Fruit fly (Drosophila melanogaster): Measurements from ENCODE around the gene ect.

The ect gene

DNA sequence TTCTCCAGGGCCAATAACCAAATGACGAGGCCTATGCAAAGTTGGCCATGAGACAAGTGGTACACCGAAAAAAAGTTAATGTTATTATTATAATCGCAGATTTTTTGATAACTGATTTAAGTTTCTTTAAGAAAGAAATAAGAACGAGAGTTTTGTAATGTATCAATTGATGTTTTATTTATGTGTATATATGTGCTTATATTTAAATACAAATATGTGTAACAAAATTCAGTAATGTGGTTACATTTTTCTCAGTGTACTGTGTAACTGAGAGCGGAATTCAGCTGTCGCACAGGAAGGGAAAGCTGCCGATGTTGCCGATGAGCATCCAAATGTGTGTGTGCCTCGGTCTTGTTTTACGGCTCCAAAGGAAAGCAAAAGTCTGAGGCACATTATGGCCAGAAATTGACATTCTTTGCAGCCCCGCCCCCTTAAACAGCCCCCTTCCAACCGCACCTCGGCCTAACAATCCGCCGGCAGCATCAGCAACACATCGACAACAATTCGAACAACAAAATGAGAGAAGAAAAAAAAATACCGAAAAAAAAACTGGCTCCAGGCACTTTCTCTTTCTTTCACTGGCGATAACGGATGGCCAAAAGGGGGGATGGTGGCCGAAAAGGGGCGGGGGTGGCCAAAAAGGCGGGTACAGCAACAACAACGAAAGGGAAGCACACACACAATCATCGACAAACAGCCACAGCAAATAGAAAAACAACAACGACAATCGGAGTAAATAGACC is 4.8 kb upstream of the ect start (continued):
- TF ChIP-seq sqz (GFP tag; optimal IDR thresholded peaks at IDR 0.05): peak; percentile 67
- no peak for TF ChIP-seq Chrac-16 (GFP tag; optimal IDR thresholded peaks at IDR 0.05)
- no peak for TF ChIP-seq jigr1 (GFP tag; IDR thresholded peaks at IDR 0.05)
- TF ChIP-seq CG8388 (GFP tag; optimal IDR thresholded peaks at IDR 0.05): peak; percentile 70
- TF ChIP-seq CG13894 (tag; optimal IDR thresholded peaks at IDR 0.05): no peak
- TF ChIP-seq CG7556 (GFP tag; optimal IDR thresholded peaks at IDR 0.05): peak; percentile 68
- TF ChIP-seq Dad (GFP tag; optimal IDR thresholded peaks at IDR 0.05): no peak
- no peak for TF ChIP-seq CG4360 (GFP tag; IDR thresholded peaks at IDR 0.05)
- TF ChIP-seq vvl (GFP tag; IDR thresholded peaks at IDR 0.05): peak; percentile 71; the same call in 1 of the 2 replicates
- TF ChIP-seq Kr (GFP tag; optimal IDR thresholded peaks at IDR 0.05): no peak
- TF ChIP-seq CG4820 (GFP tag; optimal IDR thresholded peaks at IDR 0.05): peak; percentile 43
- TF ChIP-seq CG9437 (GFP tag; optimal IDR thresholded peaks at IDR 0.05): peak; percentile 28
- peak; percentile 55 for TF ChIP-seq CG15601 (tag; optimal IDR thresholded peaks at IDR 0.05)
- TF ChIP-seq CG10431 (GFP tag; optimal IDR thresholded peaks at IDR 0.05): no peak
- no peak for TF ChIP-seq CG16815 (GFP tag; optimal IDR thresholded peaks at IDR 0.05)
- TF ChIP-seq trem (tag; optimal IDR thresholded peaks at IDR 0.05): peak; percentile 72
- TF ChIP-seq CG9876 (GFP tag; optimal IDR thresholded peaks at IDR 0.05): no peak
- TF ChIP-seq CoRest (tag; optimal IDR thresholded peaks at IDR 0.05): peak; percentile 36
- TF ChIP-seq CG11695 (GFP tag; IDR thresholded peaks at IDR 0.05): peak; percentile 43; the same call in 1 of the 3 replicates
- TF ChIP-seq rib (GFP tag; IDR thresholded peaks at IDR 0.05): no peak
- TF ChIP-seq row (GFP tag; IDR thresholded peaks at IDR 0.05): peak; percentile 54
- peak in 1 of 2 experiments; percentile 16 for TF ChIP-seq Pdp1 (GFP tag; optimal IDR thresholded peaks at IDR 0.05)
- TF ChIP-seq cad (GFP tag; optimal IDR thresholded peaks at IDR 0.05): no peak
- TF ChIP-seq Hr3 (GFP tag; optimal IDR thresholded peaks at IDR 0.05): peak; percentile 6
- peak; percentile 39 for TF ChIP-seq CG3407 (GFP tag; optimal IDR thresholded peaks at IDR 0.05)
- TF ChIP-seq Awh (GFP tag; IDR thresholded peaks at IDR 0.05): peak; percentile 35; the same call in 1 of the 2 replicates
- TF ChIP-seq Ada2b (GFP tag; IDR thresholded peaks at IDR 0.05): peak; percentile 19; the same call in 1 of the 2 replicates
- TF ChIP-seq ttk (GFP tag; IDR thresholded peaks at IDR 0.05): 0 out of 2 replicates have a peak, but pooled peaks have one; percentile 30
- TF ChIP-seq Gug (GFP tag; IDR thresholded peaks at IDR 0.05): no peak; the same call in 3 of the 4 replicates
- TF ChIP-seq CG10366 (GFP tag; IDR thresholded peaks at IDR 0.05): peak; percentile 28; the same call in 1 of the 2 replicates
- TF ChIP-seq tio (GFP tag; optimal IDR thresholded peaks at IDR 0.05): peak; percentile 27
- peak; percentile 75 for TF ChIP-seq Sox100B (GFP tag; optimal IDR thresholded peaks at IDR 0.05)
- TF ChIP-seq cg (GFP tag; optimal IDR thresholded peaks at IDR 0.05): peak; percentile 24
- TF ChIP-seq E2f1 (GFP tag; IDR thresholded peaks at IDR 0.05): 0 out of 2 replicates have a peak, but pooled peaks have one; percentile 18
- 0 out of 2 replicates have a peak, but pooled peaks have one; percentile 21 for TF ChIP-seq sens-2 (GFP tag; IDR thresholded peaks at IDR 0.05)
- peak; percentile 69 for TF ChIP-seq Xrp1 (GFP tag; IDR thresholded peaks at IDR 0.05)
- no peak for TF ChIP-seq dan (GFP tag; IDR thresholded peaks at IDR 0.05)
- peak; percentile 34 for TF ChIP-seq CG6254 (GFP tag; optimal IDR thresholded peaks at IDR 0.05)
- peak; percentile 67 for TF ChIP-seq CG14710 (tag; optimal IDR thresholded peaks at IDR 0.05)
- peak; percentile 68 for TF ChIP-seq CG4424 (GFP tag; optimal IDR thresholded peaks at IDR 0.05)
- TF ChIP-seq CG1647 (GFP tag; optimal IDR thresholded peaks at IDR 0.05): no peak
- TF ChIP-seq sd (tag; optimal IDR thresholded peaks at IDR 0.05): peak; percentile 77
- peak; percentile 26 for TF ChIP-seq CG12659 (GFP tag; optimal IDR thresholded peaks at IDR 0.05)
- no peak for TF ChIP-seq p53 (GFP tag; optimal IDR thresholded peaks at IDR 0.05)
- peak; percentile 74 for TF ChIP-seq ci (GFP tag; IDR thresholded peaks at IDR 0.05)
- no peak for TF ChIP-seq CG11093 (GFP tag; IDR thresholded peaks at IDR 0.05)
- peak in 1 of 2 experiments; percentile 14 for TF ChIP-seq chif (GFP tag; optimal IDR thresholded peaks at IDR 0.05)
- TF ChIP-seq tap (tag; optimal IDR thresholded peaks at IDR 0.05): peak; percentile 64
- TF ChIP-seq unpg (GFP tag; optimal IDR thresholded peaks at IDR 0.05): peak; percentile 64
